Fruit fly (Drosophila melanogaster): ENCODE measurements around the gene c12.2.
A peak's percentile ranks its signal among the peaks of the same experiment; 100 is the strongest.

The c12.2 gene

dm6 chrX:9354773-9355172 is 35.6 kb downstream of the c12.2 start:
- no peak for TF ChIP-seq lola (GFP tag; optimal IDR thresholded peaks at IDR 0.05)
- TF ChIP-seq Rel (GFP tag; optimal IDR thresholded peaks at IDR 0.05), result no peak
- TF ChIP-seq Rel (tag; optimal IDR thresholded peaks at IDR 0.05), result no peak
- no peak for TF ChIP-seq dsf (GFP tag; optimal IDR thresholded peaks at IDR 0.05; ENCODE audit: borderline replicate concordance)
- TF ChIP-seq dl (GFP tag; optimal IDR thresholded peaks at IDR 0.05; ENCODE audit: insufficient read depth in 1 of 2, partially characterized antibody in 2 of 2), result no peak
- TF ChIP-seq Sp1 (GFP tag; optimal IDR thresholded peaks at IDR 0.05), result no peak
- no peak for TF ChIP-seq sv (GFP tag; optimal IDR thresholded peaks at IDR 0.05)
- TF ChIP-seq Hr78 (GFP tag; optimal IDR thresholded peaks at IDR 0.05), result no peak
- TF ChIP-seq CG32264 (GFP tag; optimal IDR thresholded peaks at IDR 0.05), result no peak
- TF ChIP-seq sage (GFP tag; optimal IDR thresholded peaks at IDR 0.05), result no peak
- no peak for TF ChIP-seq CG9705 (GFP tag; optimal IDR thresholded peaks at IDR 0.05)
- no peak for TF ChIP-seq br (GFP tag; optimal IDR thresholded peaks at IDR 0.05)
- TF ChIP-seq Dfd (GFP tag; optimal IDR thresholded peaks at IDR 0.05), result no peak
- TF ChIP-seq Myc (optimal IDR thresholded peaks at IDR 0.05), result no peak
- no peak for TF ChIP-seq pan (optimal IDR thresholded peaks at IDR 0.05)

DNA sequence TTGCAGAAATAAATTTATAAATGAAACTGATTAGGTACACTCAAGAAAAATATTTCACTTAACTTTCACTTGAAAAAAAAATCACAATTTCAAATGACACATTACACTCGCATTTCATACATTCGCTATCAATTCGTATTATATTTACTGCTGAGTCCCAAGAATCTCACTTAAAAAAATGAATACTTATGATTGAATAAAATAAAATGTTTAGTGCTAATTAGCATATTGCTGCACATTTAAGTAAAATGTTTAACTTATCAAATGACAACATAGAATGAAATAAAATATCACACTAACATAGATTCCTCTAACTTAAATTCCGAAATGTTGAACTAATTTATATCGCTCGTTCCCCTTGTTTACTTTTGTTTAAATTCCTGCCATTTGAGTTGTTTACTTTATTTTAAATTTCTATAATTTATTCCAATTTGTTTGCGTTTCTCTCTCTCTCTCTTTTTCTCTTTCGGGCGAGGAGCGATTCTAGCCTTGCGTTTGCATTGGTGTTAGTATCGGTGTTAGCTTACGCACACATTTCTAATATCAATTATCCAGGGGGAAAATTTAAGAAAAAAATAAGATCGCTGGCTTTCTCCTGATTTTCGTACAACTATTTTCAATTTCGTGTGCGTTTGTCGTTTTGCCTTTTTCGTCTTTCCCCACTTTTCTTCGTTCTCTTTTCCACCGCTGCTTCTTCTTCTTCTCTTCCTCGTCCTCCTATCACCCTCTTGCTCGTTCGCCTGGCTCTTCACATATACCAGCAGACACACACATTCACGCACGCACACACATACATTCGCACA is 36.2 kb downstream of the c12.2 start:
- TF ChIP-seq Rel (GFP tag; optimal IDR thresholded peaks at IDR 0.05) (no peak), Rel (tag; optimal IDR thresholded peaks at IDR 0.05) (no peak), psq (GFP tag; optimal IDR thresholded peaks at IDR 0.05) (peak; percentile 91), Hr78 (GFP tag; optimal IDR thresholded peaks at IDR 0.05) (no peak), h (GFP tag; optimal IDR thresholded peaks at IDR 0.05) (no peak), Hnf4 (GFP tag; optimal IDR thresholded peaks at IDR 0.05) (peak; percentile 43), foxo (GFP tag; optimal IDR thresholded peaks at IDR 0.05) (peak in 1 of 2 experiments; percentile 28), dmrt93B (GFP tag; optimal IDR thresholded peaks at IDR 0.05) (no peak), brk (GFP tag; optimal IDR thresholded peaks at IDR 0.05) (peak; percentile 60), rgr (GFP tag; optimal IDR thresholded peaks at IDR 0.05) (peak; percentile 60), Mio (GFP tag; optimal IDR thresholded peaks at IDR 0.05) (no peak)

dm6 chrX:9355996-9356708 is 37.0 kb downstream of the c12.2 start, which contains the start of the genes Zdhhc8 and BCL7-like:
Gene Zdhhc8, minus strand, starts transcription at chrX:9356227.
Gene BCL7-like, plus strand, starts transcription at chrX:9356634.
- TF ChIP-seq Sp1 (GFP tag; optimal IDR thresholded peaks at IDR 0.05) (peak; percentile 24), ey (GFP tag; optimal IDR thresholded peaks at IDR 0.05) (peak; percentile 8), CrebA (GFP tag; optimal IDR thresholded peaks at IDR 0.05; ENCODE audit: borderline replicate concordance) (no peak), HLH106 (tag; optimal IDR thresholded peaks at IDR 0.05) (peak; percentile 28), Mio (GFP tag; optimal IDR thresholded peaks at IDR 0.05) (no peak), OdsH (GFP tag; optimal IDR thresholded peaks at IDR 0.05) (no peak), br (GFP tag; optimal IDR thresholded peaks at IDR 0.05) (no peak), brk (GFP tag; optimal IDR thresholded peaks at IDR 0.05) (no peak), fru (GFP tag; optimal IDR thresholded peaks at IDR 0.05) (peak; percentile 23), dsf (GFP tag; optimal IDR thresholded peaks at IDR 0.05; ENCODE audit: borderline replicate concordance) (no peak), tai (GFP tag; optimal IDR thresholded peaks at IDR 0.05) (no peak), dmrt93B (GFP tag; optimal IDR thresholded peaks at IDR 0.05) (no peak), Hr83 (GFP tag; optimal IDR thresholded peaks at IDR 0.05; ENCODE audit: poor library complexity, severe bottlenecking) (no peak), foxo (GFP tag; optimal IDR thresholded peaks at IDR 0.05) (peak in 1 of 2 experiments; percentile 31), Dif (GFP tag; optimal IDR thresholded peaks at IDR 0.05; ENCODE audit: partially characterized antibody) (no peak), Abd-B (GFP tag; optimal IDR thresholded peaks at IDR 0.05) (no peak), CG9705 (GFP tag; optimal IDR thresholded peaks at IDR 0.05) (no peak), Dfd (GFP tag; optimal IDR thresholded peaks at IDR 0.05) (no peak), Vsx2 (GFP tag; optimal IDR thresholded peaks at IDR 0.05; ENCODE audit: partially characterized antibody) (no peak), N (GFP tag; optimal IDR thresholded peaks at IDR 0.05) (no peak), sage (GFP tag; optimal IDR thresholded peaks at IDR 0.05) (no peak), Jra (GFP tag; optimal IDR thresholded peaks at IDR 0.05) (peak; percentile 42), Hnf4 (GFP tag; optimal IDR thresholded peaks at IDR 0.05) (no peak), pan (optimal IDR thresholded peaks at IDR 0.05) (no peak), lola (GFP tag; optimal IDR thresholded peaks at IDR 0.05) (no peak), CG32264 (GFP tag; optimal IDR thresholded peaks at IDR 0.05) (no peak), woc (GFP tag; optimal IDR thresholded peaks at IDR 0.05) (no peak), h (GFP tag; optimal IDR thresholded peaks at IDR 0.05) (peak; percentile 40), rgr (GFP tag; optimal IDR thresholded peaks at IDR 0.05) (no peak), psq (GFP tag; optimal IDR thresholded peaks at IDR 0.05) (peak; percentile 34), Hr78 (GFP tag; optimal IDR thresholded peaks at IDR 0.05) (no peak), Myc (optimal IDR thresholded peaks at IDR 0.05) (no peak), GATAd (GFP tag; optimal IDR thresholded peaks at IDR 0.05) (peak; percentile 17), jim (GFP tag; optimal IDR thresholded peaks at IDR 0.05) (no peak), dl (GFP tag; optimal IDR thresholded peaks at IDR 0.05; ENCODE audit: insufficient read depth in 1 of 2, partially characterized antibody in 2 of 2) (no peak), usp (GFP tag; optimal IDR thresholded peaks at IDR 0.05) (no peak), Rel (GFP tag; optimal IDR thresholded peaks at IDR 0.05) (no peak), Rel (tag; optimal IDR thresholded peaks at IDR 0.05) (no peak), sv (GFP tag; optimal IDR thresholded peaks at IDR 0.05) (peak; percentile 49)
